Fruit fly (Drosophila melanogaster) whole organism, embryonic: ENCODE measurements around the gene Ten-m.

Experiments
- CG10209 ChIP-seq: fragments of 200-800 bp; sonication (Bioruptor generic); optimal IDR thresholded peaks from 3 replicates; lab custom pipeline; 2017; ENCODE audit warnings: missing biosample characterization, mild to moderate bottlenecking, missing genetic modification characterization, missing genetic modification reagents
- CG10431 ChIP-seq: fragments of 200-800 bp; sonication (Bioruptor generic); optimal IDR thresholded peaks from 3 replicates; lab custom pipeline; 2018; ENCODE audit warnings: missing biosample characterization, mild to moderate bottlenecking, missing genetic modification characterization
- CG10462 ChIP-seq: fragments of 200-800 bp; sonication (Bioruptor generic); optimal IDR thresholded peaks from 2 replicates; lab custom pipeline; 2016; ENCODE audit warnings: missing biosample characterization, missing genetic modification characterization
- CG11247 ChIP-seq: fragments of 200-800 bp; sonication (Bioruptor generic); IDR thresholded peaks from 2 replicates; pipeline ENCODE4 v1.3.6; 2022; ENCODE audit warnings: missing biosample characterization, missing genetic modification characterization
- CG12104 ChIP-seq: fragments of 200-800 bp; sonication (Bioruptor generic); optimal IDR thresholded peaks from 3 replicates; lab custom pipeline; 2016; ENCODE audit warnings: missing biosample characterization, missing genetic modification characterization
- CG12219 ChIP-seq: fragments of 200-800 bp; sonication (Bioruptor generic); optimal IDR thresholded peaks from 3 replicates; lab custom pipeline; 2018; ENCODE audit warnings: missing biosample characterization, mild to moderate bottlenecking, missing genetic modification characterization
- CG12942 ChIP-seq: fragments of 200-800 bp; sonication (Bioruptor generic); optimal IDR thresholded peaks from 3 replicates; lab custom pipeline; 2016; ENCODE audit warnings: missing biosample characterization, missing genetic modification characterization
- CG13424 ChIP-seq: fragments of 200-800 bp; sonication (Bioruptor generic); optimal IDR thresholded peaks from 2 replicates; lab custom pipeline; 2019; ENCODE audit warnings: missing biosample characterization, mild to moderate bottlenecking, missing genetic modification characterization, moderate library complexity
- CG13894 ChIP-seq: fragments of 200-800 bp; sonication (Bioruptor generic); optimal IDR thresholded peaks from 3 replicates; lab custom pipeline; 2018; ENCODE audit warnings: missing biosample characterization, mild to moderate bottlenecking, missing genetic modification characterization, moderate library complexity
- CG14014 ChIP-seq: fragments of 200-800 bp; sonication (Bioruptor generic); IDR thresholded peaks from 2 replicates; pipeline ENCODE4 v1.3.6; 2022; ENCODE audit warnings: missing biosample characterization, missing genetic modification characterization
- CG1647 ChIP-seq: fragments of 200-800 bp; sonication (Bioruptor generic); optimal IDR thresholded peaks from 3 replicates; lab custom pipeline; 2016; ENCODE audit warnings: missing biosample characterization, missing genetic modification characterization
- CG17361 ChIP-seq: fragments of 200-800 bp; sonication (Bioruptor generic); IDR thresholded peaks from 3 replicates; pipeline ENCODE4 v1.3.6; 2022; ENCODE audit warnings: missing biosample characterization, missing genetic modification characterization
- CG17802 ChIP-seq: fragments of 200-800 bp; sonication (Bioruptor generic); optimal IDR thresholded peaks from 2 replicates; lab custom pipeline; 2018; ENCODE audit warnings: missing biosample characterization, mild to moderate bottlenecking, missing genetic modification characterization, moderate library complexity
- CG18476 ChIP-seq: fragments of 200-800 bp; sonication (Bioruptor generic); optimal IDR thresholded peaks from 2 replicates; lab custom pipeline; 2016; ENCODE audit warnings: missing biosample characterization, mild to moderate bottlenecking, missing genetic modification characterization
- CG2116 ChIP-seq: fragments of 200-800 bp; sonication (Bioruptor generic); optimal IDR thresholded peaks from 3 replicates; lab custom pipeline; 2018; ENCODE audit warnings: missing biosample characterization, mild to moderate bottlenecking, missing genetic modification characterization
- CG2889 ChIP-seq: fragments of 200-800 bp; sonication (Bioruptor generic); IDR thresholded peaks from 3 replicates; pipeline ENCODE4 v1.3.6; 2022; ENCODE audit warnings: missing biosample characterization, missing genetic modification characterization
- CG30020 ChIP-seq: fragments of 200-800 bp; optimal IDR thresholded peaks from 2 replicates; lab custom pipeline; 2019; ENCODE audit warnings: missing biosample characterization, mild to moderate bottlenecking, missing genetic modification characterization, moderate library complexity
- CG3065 ChIP-seq: fragments of 200-800 bp; sonication (Bioruptor generic); optimal IDR thresholded peaks from 2 replicates; lab custom pipeline; 2016; ENCODE audit warnings: missing biosample characterization, missing genetic modification characterization
- CG31441 ChIP-seq: fragments of 200-800 bp; sonication (Bioruptor generic); IDR thresholded peaks from 2 replicates; pipeline ENCODE4 v1.3.6; 2022; ENCODE audit warnings: missing biosample characterization, missing genetic modification characterization
- CG4854 ChIP-seq: fragments of 200-800 bp; sonication (Bioruptor generic); optimal IDR thresholded peaks from 2 replicates; lab custom pipeline; 2016; ENCODE audit warnings: missing biosample characterization, missing genetic modification characterization, inconsistent platforms
- CG9437 ChIP-seq: fragments of 200-800 bp; sonication (Bioruptor generic); optimal IDR thresholded peaks from 2 replicates; lab custom pipeline; 2018; ENCODE audit warnings: missing biosample characterization, mild to moderate bottlenecking, missing genetic modification characterization
- D19B ChIP-seq: fragments of 200-800 bp; sonication (Bioruptor generic); optimal IDR thresholded peaks from 2 replicates; lab custom pipeline; 2017; ENCODE audit warnings: missing biosample characterization, mild to moderate bottlenecking, missing genetic modification characterization
- Dad ChIP-seq: fragments of 200-800 bp; sonication (Bioruptor generic); optimal IDR thresholded peaks from 3 replicates; lab custom pipeline; 2016; ENCODE audit warnings: missing biosample characterization, missing genetic modification characterization
- Dref ChIP-seq: fragments of 200-800 bp; sonication (Bioruptor generic); IDR thresholded peaks from 2 replicates; pipeline ENCODE4 v1.3.6; 2022; ENCODE audit warnings: missing biosample characterization, missing genetic modification characterization
- Ets65A ChIP-seq: fragments of 200-800 bp; sonication (Bioruptor generic); peaks from one replicate; lab custom pipeline; 2016; ENCODE audit warnings: missing biosample characterization, missing genetic modification characterization
- HHEX ChIP-seq: fragments of 200-800 bp; sonication (Bioruptor generic); optimal IDR thresholded peaks from 3 replicates; lab custom pipeline; 2017; ENCODE audit warnings: missing biosample characterization, mild to moderate bottlenecking, missing genetic modification characterization, missing genetic modification reagents
- Hmr ChIP-seq: fragments of 200-800 bp; sonication (Bioruptor generic); optimal IDR thresholded peaks from 3 replicates; lab custom pipeline; 2017; ENCODE audit warnings: mild to moderate bottlenecking, missing biosample characterization, missing genetic modification reagents, missing genetic modification characterization
- Hsf ChIP-seq: fragments of 200-800 bp; sonication (Bioruptor generic); optimal IDR thresholded peaks from 3 replicates; lab custom pipeline; 2016; ENCODE audit warnings: missing biosample characterization, missing genetic modification characterization
- MBD-R2 ChIP-seq: fragments of 200-800 bp; sonication (Bioruptor generic); IDR thresholded peaks from 2 replicates; pipeline ENCODE4 v1.3.6; 2022; ENCODE audit warnings: missing biosample characterization, missing genetic modification characterization
- Max ChIP-seq: fragments of 200-800 bp; sonication (Bioruptor generic); optimal IDR thresholded peaks from 2 replicates; lab custom pipeline; 2016; ENCODE audit warnings: missing biosample characterization, mild to moderate bottlenecking, missing genetic modification characterization
- Meics ChIP-seq: fragments of 200-800 bp; sonication (Bioruptor generic); optimal IDR thresholded peaks from 2 replicates; lab custom pipeline; 2017; ENCODE audit warnings: missing biosample characterization, mild to moderate bottlenecking, missing genetic modification characterization
- Mes4 ChIP-seq: fragments of 200-800 bp; sonication (Bioruptor generic); optimal IDR thresholded peaks from 2 replicates; lab custom pipeline; 2016; ENCODE audit warnings: missing biosample characterization, missing genetic modification characterization
- Mrtf ChIP-seq: fragments of 200-800 bp; sonication (Bioruptor generic); IDR thresholded peaks from 3 replicates; pipeline ENCODE4 v1.3.6; 2022; ENCODE audit warnings: missing biosample characterization, missing genetic modification characterization
- Side ChIP-seq: fragments of 200-800 bp; sonication (Bioruptor generic); optimal IDR thresholded peaks from 2 replicates; lab custom pipeline; 2016; ENCODE audit warnings: missing biosample characterization, missing genetic modification characterization
- Sin3A ChIP-seq: fragments of >200 bp; optimal IDR thresholded peaks from 2 replicates; lab custom pipeline; 2018
- Taf1 ChIP-seq: fragments of 200-800 bp; sonication (Bioruptor generic); IDR thresholded peaks from 2 replicates; pipeline ENCODE4 v1.3.6; 2022; ENCODE audit warnings: missing biosample characterization, missing genetic modification characterization
- Tbp ChIP-seq: fragments of >200 bp; optimal IDR thresholded peaks from 2 replicates; lab custom pipeline; 2018; ENCODE audit warnings: missing biosample characterization, missing genetic modification characterization
- Trl ChIP-seq, 3 experiments: fragments of >200 bp in 2 of 3; fragments of 200-800 bp in 1 of 3; sonication (Bioruptor generic) in 1 of 3; optimal IDR thresholded peaks; 2 replicates in 1 of 3; 3 replicates in 2 of 3; lab custom pipeline; 2016 to 2017; ENCODE audit warnings: missing biosample characterization in 1 of 3, missing genetic modification characterization in 1 of 3
- YL-1 ChIP-seq: fragments of 200-800 bp; sonication (Bioruptor generic); optimal IDR thresholded peaks from 3 replicates; lab custom pipeline; 2017; ENCODE audit warnings: missing biosample characterization, mild to moderate bottlenecking, missing genetic modification characterization
- bab2 ChIP-seq: fragments of 200-800 bp; sonication (Bioruptor generic); optimal IDR thresholded peaks from 2 replicates; lab custom pipeline; 2016; ENCODE audit warnings: missing biosample characterization, missing genetic modification characterization
- bbx ChIP-seq: fragments of 200-800 bp; sonication (Bioruptor generic); IDR thresholded peaks from 2 replicates; pipeline ENCODE4 v1.3.6; 2022; ENCODE audit warnings: missing biosample characterization, missing genetic modification characterization; ENCODE audit not compliant: partially characterized antibody
- bsh ChIP-seq, 2 experiments: fragments of 200-800 bp; sonication (Bioruptor generic); optimal IDR thresholded peaks; 2 replicates each; lab custom pipeline; 2017 to 2018; ENCODE audit warnings: mild to moderate bottlenecking in 2 of 2, missing biosample characterization in 2 of 2, missing genetic modification characterization in 2 of 2, moderate library complexity in 1 of 2
- dimm ChIP-seq: fragments of 200-800 bp; sonication (Bioruptor generic); IDR thresholded peaks from 2 replicates; pipeline ENCODE4 v1.3.6; 2022; ENCODE audit warnings: missing biosample characterization, missing genetic modification characterization
- dm ChIP-seq: fragments of 200-800 bp; sonication (Bioruptor generic); optimal IDR thresholded peaks from 3 replicates; lab custom pipeline; 2016; ENCODE audit warnings: missing biosample characterization, missing genetic modification characterization
- dmrt11E ChIP-seq: fragments of 200-800 bp; sonication (Bioruptor generic); optimal IDR thresholded peaks from 3 replicates; lab custom pipeline; 2018; ENCODE audit warnings: missing biosample characterization, mild to moderate bottlenecking, missing genetic modification characterization, moderate library complexity
- dysf ChIP-seq: fragments of 200-800 bp; sonication (Bioruptor generic); IDR thresholded peaks from 3 replicates; pipeline ENCODE4 v1.3.6; 2022; ENCODE audit warnings: missing biosample characterization, missing genetic modification characterization
- insv ChIP-seq, 2 experiments: fragments of 200-800 bp; sonication (Bioruptor generic); optimal IDR thresholded peaks; 3 replicates each; lab custom pipeline; 2016 to 2018; ENCODE audit warnings: missing biosample characterization in 2 of 2, missing genetic modification characterization in 2 of 2
- pum ChIP-seq: fragments of 200-800 bp; sonication (Bioruptor generic); optimal IDR thresholded peaks from 2 replicates; lab custom pipeline; 2016; ENCODE audit warnings: missing biosample characterization, missing genetic modification characterization
- sd ChIP-seq: fragments of 200-800 bp; sonication (Bioruptor generic); optimal IDR thresholded peaks from 3 replicates; lab custom pipeline; 2018; ENCODE audit warnings: missing biosample characterization, mild to moderate bottlenecking, missing genetic modification characterization, moderate library complexity
- yki ChIP-seq: fragments of >200 bp; optimal IDR thresholded peaks from 3 replicates; lab custom pipeline; 2018

Gene Ten-m

dm6 chr3L:22262797-22263423, 144.8 kb downstream of the Ten-m start, which contains the start of the genes Rich and Ddx1 (continued):
- TF ChIP-seq Hsf (GFP tag; lab: Kevin White, UChicago) (peak; percentile 57), dysf (GFP tag; lab: Robert Waterston, UW) (0 out of 3 replicates have a peak, but pooled peaks have one; percentile 35), CG12219 (GFP tag; lab: Kevin White, UChicago) (no peak), Hmr (GFP tag; lab: Kevin White, UChicago) (peak; percentile 49), dmrt11E (peak; percentile 55), CG13894 (tag; lab: Kevin White, UChicago) (peak; percentile 33), CG10209 (GFP tag; lab: Kevin White, UChicago) (peak; percentile 54), CG4854 (GFP tag; lab: Kevin White, UChicago) (peak; percentile 18), Meics (GFP tag; lab: Kevin White, UChicago) (peak; percentile 55), yki (lab: Kevin White, UChicago) (no peak), CG12942 (GFP tag; lab: Kevin White, UChicago) (peak; percentile 54), CG10431 (GFP tag; lab: Kevin White, UChicago) (peak; percentile 18), HHEX (GFP tag; lab: Kevin White, UChicago) (peak; percentile 38), CG2116 (peak; percentile 51), CG17361 (GFP tag; lab: Robert Waterston, UW) (peak; percentile 84), Taf1 (GFP tag; lab: Robert Waterston, UW) (no peak), CG2889 (GFP tag; lab: Robert Waterston, UW) (no peak), CG1647 (GFP tag; lab: Kevin White, UChicago) (peak; percentile 26), CG17802 (tag; lab: Kevin White, UChicago) (no peak), CG11247 (GFP tag; lab: Robert Waterston, UW) (0 out of 2 replicates have a peak, but pooled peaks have one; percentile 40), CG9437 (GFP tag; lab: Kevin White, UChicago) (peak; percentile 64), CG31441 (peak; percentile 60; the same call in 1 of the 2 replicates), insv (GFP tag; optimal IDR thresholded peaks at IDR 0.05; lab: Kevin White, UChicago) (peak in 1 of 2 experiments; percentile 26), MBD-R2 (GFP tag; lab: Robert Waterston, UW) (peak; percentile 96), Sin3A (lab: Kevin White, UChicago) (peak; percentile 13), D19B (GFP tag; lab: Kevin White, UChicago) (no peak), Trl (optimal IDR thresholded peaks at IDR 0.05; lab: Kevin White, UChicago) (no peak), Trl (GFP tag; optimal IDR thresholded peaks at IDR 0.05; lab: Kevin White, UChicago) (no peak), CG18476 (GFP tag; lab: Kevin White, UChicago) (peak; percentile 60), Dad (GFP tag; lab: Kevin White, UChicago) (peak; percentile 41), Dref (GFP tag; lab: Robert Waterston, UW) (peak; percentile 26; the same call in 1 of the 2 replicates), Tbp (peak; percentile 12), Ets65A (GFP tag; lab: Kevin White, UChicago) (peak; percentile 94), Mrtf (GFP tag; lab: Robert Waterston, UW) (no peak), Max (GFP tag; lab: Kevin White, UChicago) (peak; percentile 65), bsh (GFP tag; optimal IDR thresholded peaks at IDR 0.05; lab: Kevin White, UChicago) (peak in 1 of 2 experiments; percentile 39), bbx (GFP tag; lab: Robert Waterston, UW) (no peak), YL-1 (GFP tag; lab: Kevin White, UChicago) (peak; percentile 65), CG12104 (peak; percentile 44), dimm (GFP tag; lab: Robert Waterston, UW) (no peak), CG14014 (GFP tag; lab: Robert Waterston, UW) (0 out of 2 replicates have a peak, but pooled peaks have one; percentile 6), Mes4 (GFP tag; lab: Kevin White, UChicago) (no peak), dm (GFP tag; lab: Kevin White, UChicago) (peak; percentile 31), pum (peak; percentile 19), CG10462 (GFP tag; lab: Kevin White, UChicago) (peak; percentile 33), bab2 (GFP tag; lab: Kevin White, UChicago) (peak; percentile 21), CG30020 (tag; lab: Kevin White, UChicago) (peak; percentile 43), CG13424 (peak; percentile 38), sd (tag; lab: Kevin White, UChicago) (peak; percentile 97), CG3065 (GFP tag; lab: Kevin White, UChicago) (peak; percentile 35), Side (GFP tag; lab: Kevin White, UChicago) (peak; percentile 33)
